Worm (Caenorhabditis elegans): ENCODE results near the gene lgc-33.
A peak's percentile ranks its signal among the peaks of the same experiment; 100 is the strongest.

Gene lgc-33

DNA sequence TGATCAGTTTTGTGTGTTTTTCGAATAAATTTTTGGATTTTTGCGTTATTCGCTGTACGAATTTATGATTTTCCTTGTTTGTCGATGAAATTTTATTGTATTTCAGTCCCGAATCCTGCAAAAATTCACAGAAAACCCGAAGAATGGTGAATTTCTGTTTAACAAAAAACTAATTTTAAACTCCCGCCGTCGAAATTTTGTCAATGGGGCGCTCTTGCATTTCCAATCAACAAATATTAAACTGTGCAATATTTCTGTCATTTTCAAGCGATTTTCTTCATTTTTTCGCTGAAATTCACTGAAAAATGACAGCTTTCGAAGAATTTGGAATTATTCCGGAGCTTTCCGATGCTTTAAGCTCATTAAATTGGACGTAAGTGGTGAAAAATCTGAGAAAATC is 29.4 kb downstream of the lgc-33 start, which contains the start of gene Y55F3BR.1 (continued):
- TF ChIP-seq tbx-2 (tag; optimal IDR thresholded peaks at IDR 0.05): peak; percentile 62

DNA sequence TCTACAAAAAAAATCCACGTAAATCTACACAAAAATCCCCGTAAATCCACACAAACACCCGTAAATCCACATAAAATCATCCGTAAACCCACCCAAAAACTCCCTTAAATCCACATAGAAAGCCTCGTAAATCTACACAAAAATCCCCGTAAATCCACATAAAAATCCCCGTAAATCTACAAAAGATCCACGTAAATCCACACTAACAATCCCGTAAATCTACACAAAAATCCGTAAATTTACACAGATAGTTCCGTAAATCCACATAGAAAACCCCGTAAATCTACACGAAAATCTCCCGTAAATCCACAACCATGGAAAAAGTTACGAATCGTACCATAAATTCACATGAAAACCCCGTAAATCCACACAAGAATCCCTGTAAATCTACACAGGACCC is 33.3 kb downstream of the lgc-33 start:
- TF ChIP-seq lin-14 (GFP tag; optimal IDR thresholded peaks at IDR 0.05) (no peak), swsn-7 (tag; optimal IDR thresholded peaks at IDR 0.05) (no peak), sup-37 (GFP tag; optimal IDR thresholded peaks at IDR 0.05) (no peak), nhr-85 (tag) (no peak), nhr-237 (tag; optimal IDR thresholded peaks at IDR 0.05) (no peak), nhr-28 (tag; optimal IDR thresholded peaks at IDR 0.05) (no peak), ets-5 (GFP tag; IDR thresholded peaks at IDR 0.05) (no peak)

DNA sequence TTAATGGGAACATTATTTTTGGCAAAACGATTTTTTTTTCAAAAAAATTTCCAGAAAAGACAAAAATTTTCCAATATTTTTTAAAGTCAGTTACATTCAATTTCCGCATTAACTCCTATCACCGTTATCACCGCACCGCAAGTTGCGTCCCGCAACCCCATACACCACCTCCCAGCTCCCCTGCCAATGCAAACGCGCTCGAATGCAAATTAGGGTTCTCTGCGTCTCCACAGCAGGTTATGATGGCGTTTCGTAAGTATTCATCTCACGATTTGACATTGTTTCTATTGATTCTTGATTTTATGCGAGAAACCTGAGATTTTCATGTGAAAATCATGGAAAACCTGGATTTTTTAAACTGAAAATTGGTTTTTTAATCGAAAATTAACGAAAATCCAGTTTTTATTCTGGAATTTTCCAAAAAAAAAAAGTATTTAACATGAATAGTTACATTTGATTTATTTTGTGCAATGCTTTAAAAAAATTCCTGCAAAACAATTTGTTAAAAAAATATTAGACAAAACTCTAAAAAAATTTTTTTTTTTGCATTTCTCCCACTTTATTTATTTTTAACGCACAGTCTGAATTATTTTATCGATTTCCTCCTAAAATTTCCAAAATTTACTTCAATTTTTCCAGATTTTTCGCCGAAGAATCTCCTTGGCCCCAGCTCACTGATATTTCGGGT is 39.6 kb downstream of the lgc-33 start, which contains the start of gene mak-2:
Gene mak-2 (plus strand): TSS at position 638 of the 688 bp plus-strand sequence.
- peak; percentile 30 for TF ChIP-seq fkh-10 (GFP tag; optimal IDR thresholded peaks at IDR 0.05)
- TF ChIP-seq unc-86 (tag; optimal IDR thresholded peaks at IDR 0.05): peak; percentile 25
- TF ChIP-seq snu-23 (GFP tag; optimal IDR thresholded peaks at IDR 0.05): peak; percentile 77
- TF ChIP-seq aha-1 (tag; optimal IDR thresholded peaks at IDR 0.05): no peak
- no peak for TF ChIP-seq pag-3 (tag; optimal IDR thresholded peaks at IDR 0.05; ENCODE audit: borderline replicate concordance, insufficient read depth)
- TF ChIP-seq irx-1 (tag; optimal IDR thresholded peaks at IDR 0.05): peak; percentile 19
- TF ChIP-seq nhr-71 (tag; optimal IDR thresholded peaks at IDR 0.05): peak; percentile 76
- no peak for TF ChIP-seq ets-5 (GFP tag; IDR thresholded peaks at IDR 0.05)
- TF ChIP-seq vab-15 (tag; optimal IDR thresholded peaks at IDR 0.05): peak; percentile 98
- TF ChIP-seq unc-30 (tag; optimal IDR thresholded peaks at IDR 0.05): no peak
- TF ChIP-seq sup-37 (GFP tag; optimal IDR thresholded peaks at IDR 0.05): no peak
- TF ChIP-seq tlp-1 (tag; optimal IDR thresholded peaks at IDR 0.05): no peak
- peak; percentile 64 for TF ChIP-seq lin-13 (GFP tag; optimal IDR thresholded peaks at IDR 0.05)
- TF ChIP-seq nhr-237 (tag; optimal IDR thresholded peaks at IDR 0.05): no peak
- TF ChIP-seq tbx-2 (tag; optimal IDR thresholded peaks at IDR 0.05): peak; percentile 37
- TF ChIP-seq ces-1 (GFP tag; optimal IDR thresholded peaks at IDR 0.05): no peak
- no peak for TF ChIP-seq aly-2 (tag; optimal IDR thresholded peaks at IDR 0.05)
- peak; percentile 29 for TF ChIP-seq ceh-8 (GFP tag; optimal IDR thresholded peaks at IDR 0.05)
- peak; percentile 66 for TF ChIP-seq isw-1 (GFP tag; IDR thresholded peaks at IDR 0.05)
- TF ChIP-seq egl-27 (tag; optimal IDR thresholded peaks at IDR 0.05): no peak
- TF ChIP-seq unc-98 (GFP tag; IDR thresholded peaks at IDR 0.05): no peak
- peak; percentile 28 for TF ChIP-seq F16B12.6 (tag; optimal IDR thresholded peaks at IDR 0.05)
- TF ChIP-seq nhr-76 (tag; optimal IDR thresholded peaks at IDR 0.05): no peak
- TF ChIP-seq zag-1 (tag; optimal IDR thresholded peaks at IDR 0.05): no peak
- peak; percentile 61 for TF ChIP-seq unc-130 (tag; optimal IDR thresholded peaks at IDR 0.05)
- TF ChIP-seq fkh-8 (tag; optimal IDR thresholded peaks at IDR 0.05): peak; percentile 73
- no peak for TF ChIP-seq hpl-2 (GFP tag; optimal IDR thresholded peaks at IDR 0.05)
- no peak for TF ChIP-seq ceh-88 (GFP tag; IDR thresholded peaks at IDR 0.05)
- no peak for TF ChIP-seq nhr-28 (tag; optimal IDR thresholded peaks at IDR 0.05)
- peak; percentile 60 for TF ChIP-seq blmp-1 (tag; optimal IDR thresholded peaks at IDR 0.05)
- TF ChIP-seq lin-15B (tag; optimal IDR thresholded peaks at IDR 0.05): peak; percentile 89
- no peak for TF ChIP-seq zip-4 (GFP tag; optimal IDR thresholded peaks at IDR 0.05)
- TF ChIP-seq Y116A8C.19 (tag; optimal IDR thresholded peaks at IDR 0.05; ENCODE audit: borderline replicate concordance): no peak
- TF ChIP-seq mef-2 (tag; optimal IDR thresholded peaks at IDR 0.05): no peak
- peak; percentile 59 for TF ChIP-seq pqm-1 (tag; optimal IDR thresholded peaks at IDR 0.05)
- peak; percentile 78 for TF ChIP-seq snpc-4 (tag; optimal IDR thresholded peaks at IDR 0.05)
- TF ChIP-seq unc-62 (GFP tag; optimal IDR thresholded peaks at IDR 0.05): no peak
- TF ChIP-seq ztf-4 (tag; optimal IDR thresholded peaks at IDR 0.05): no peak
- peak; percentile 82 for TF ChIP-seq xbp-1 (tag; optimal IDR thresholded peaks at IDR 0.05)
- TF ChIP-seq pax-3 (tag; optimal IDR thresholded peaks at IDR 0.05): no peak
- TF ChIP-seq grh-1 (GFP tag; IDR thresholded peaks at IDR 0.05): no peak
- peak; percentile 66 for TF ChIP-seq fos-1 (tag; optimal IDR thresholded peaks at IDR 0.05)
- peak; percentile 84 to 93 for TF ChIP-seq efl-1 (optimal IDR thresholded peaks at IDR 0.05)
- peak; percentile 80 to 97 for TF ChIP-seq efl-1 (GFP tag; optimal IDR thresholded peaks at IDR 0.05 in 1 of 2)
- no peak for TF ChIP-seq ceh-63 (GFP tag; optimal IDR thresholded peaks at IDR 0.05)
- TF ChIP-seq nhr-19 (GFP tag; conservative IDR thresholded peaks at IDR 0.05): peak; percentile 63

Measured in whole organism, L1 larva.